Fruit fly (Drosophila melanogaster): ENCODE results near the gene Bhmt.

- TF ChIP-seq CG14711 (tag; optimal IDR thresholded peaks at IDR 0.05) = peak; percentile 29
- TF ChIP-seq Mnt (GFP tag; optimal IDR thresholded peaks at IDR 0.05) = peak; percentile 6
- peak; percentile 91 for TF ChIP-seq kay (GFP tag; ENCODE audit: borderline replicate concordance)
- peak; percentile 66 for TF ChIP-seq CG33017 (tag; optimal IDR thresholded peaks at IDR 0.05)
- TF ChIP-seq bab1 (GFP tag; optimal IDR thresholded peaks at IDR 0.05) = peak; percentile 20
- peak; percentile 53 for TF ChIP-seq CG7045 (GFP tag; optimal IDR thresholded peaks at IDR 0.05)
- TF ChIP-seq cnc (optimal IDR thresholded peaks at IDR 0.05) = no peak
- TF ChIP-seq CG5204 (GFP tag; optimal IDR thresholded peaks at IDR 0.05) = no peak
- TF ChIP-seq CG12768 (GFP tag; optimal IDR thresholded peaks at IDR 0.05) = peak; percentile 25
- peak; percentile 54 for TF ChIP-seq Hr96 (GFP tag; optimal IDR thresholded peaks at IDR 0.05)
- peak; percentile 21 for TF ChIP-seq CG11617 (GFP tag; optimal IDR thresholded peaks at IDR 0.05)
Measured at dm6 chr2L:18985201-18986124, 28.4 kb upstream of the Bhmt start.
